Worm (Caenorhabditis elegans) whole organism, L4 larva: ENCODE data around the gene Y57G11C.5.

Experiments
- aly-2 ChIP-seq: sonication (generic microtip); optimal IDR thresholded peaks from 2 replicates; lab custom pipeline; 2018; ENCODE audit warnings: missing biosample characterization, missing genetic modification characterization
- ama-1 ChIP-seq: fragments of 150-350 bp; optimal IDR thresholded peaks from 2 replicates; lab custom pipeline; 2014; ENCODE audit warnings: inconsistent platforms, mixed read lengths
- mdl-1 ChIP-seq, 2 experiments: fragments of 150-350 bp in 1 of 2; sonication (generic microtip) in 1 of 2; optimal IDR thresholded peaks; 2 replicates each; lab custom pipeline; 2014 to 2017; ENCODE audit warnings: missing biosample characterization in 2 of 2, missing genetic modification characterization in 2 of 2
- nhr-11 ChIP-seq: fragments of 150-350 bp; optimal IDR thresholded peaks from 2 replicates; lab custom pipeline; 2014; ENCODE audit warnings: missing biosample characterization, missing genetic modification characterization
- nhr-77 ChIP-seq: fragments of 150-350 bp; optimal IDR thresholded peaks from 2 replicates; lab custom pipeline; 2014; ENCODE audit warnings: missing biosample characterization, missing genetic modification characterization
- skn-1 ChIP-seq: fragments of 150-350 bp; optimal IDR thresholded peaks from 2 replicates; lab custom pipeline; 2014; ENCODE audit warnings: missing biosample characterization, missing genetic modification characterization
- unc-39 ChIP-seq: sonication (generic microtip); optimal IDR thresholded peaks from 2 replicates; lab custom pipeline; 2017; ENCODE audit warnings: missing biosample characterization, missing genetic modification characterization
- ztf-11 ChIP-seq: fragments of 150-350 bp; optimal IDR thresholded peaks from 2 replicates; lab custom pipeline; 2014; ENCODE audit warnings: missing biosample characterization, missing genetic modification characterization

ce11 chrIV:14773280-14774071 lies 8.2 kb upstream of the Y57G11C.5 start, which contains the start of gene Y57G11C.36:
- no peak for TF ChIP-seq nhr-77
- no peak for TF ChIP-seq mdl-1 (tag; optimal IDR thresholded peaks at IDR 0.05; lab: Kevin White, UChicago)
- no peak for TF ChIP-seq unc-39 (tag; lab: Kevin White, UChicago)
- no peak for TF ChIP-seq skn-1 (tag; lab: Kevin White, UChicago)
- no peak for TF ChIP-seq ama-1
- TF ChIP-seq nhr-11 (tag; lab: Kevin White, UChicago): no peak
- no peak for TF ChIP-seq aly-2 (tag; lab: Kevin White, UChicago)
- TF ChIP-seq ztf-11 (tag; lab: Kevin White, UChicago): no peak
